Worm (Caenorhabditis elegans): ENCODE data around the gene ace-1.
A peak's percentile ranks its signal among the peaks of the same experiment; 100 is the strongest.

The ace-1 gene

DNA sequence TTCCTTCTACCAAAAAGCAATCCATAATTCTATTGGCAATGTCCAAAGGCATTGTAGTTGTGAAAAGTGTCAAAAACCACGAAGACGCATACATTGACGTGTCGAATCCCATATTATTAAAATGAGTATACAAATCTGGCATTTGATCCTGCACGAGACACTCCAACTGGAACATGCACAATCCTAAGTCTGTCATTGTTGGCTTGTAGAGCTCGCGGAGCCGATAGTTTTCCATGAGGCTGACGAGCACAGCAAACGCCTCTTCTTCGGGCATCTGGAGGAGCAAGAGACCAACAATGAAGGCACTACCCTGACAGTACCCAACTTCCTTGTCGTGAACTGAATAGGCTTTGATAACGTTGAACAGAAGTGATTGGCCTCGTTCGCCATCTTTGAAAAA lies 39.5 kb downstream of the ace-1 start:
- no peak for TF ChIP-seq nhr-10 (tag; optimal IDR thresholded peaks at IDR 0.05)
- no peak for TF ChIP-seq peb-1 (tag; optimal IDR thresholded peaks at IDR 0.05)
- TF ChIP-seq dmd-4 (tag; optimal IDR thresholded peaks at IDR 0.05), result no peak
- no peak for TF ChIP-seq crh-2 (tag; optimal IDR thresholded peaks at IDR 0.05)
- no peak for TF ChIP-seq ztf-11 (tag; optimal IDR thresholded peaks at IDR 0.05)

DNA sequence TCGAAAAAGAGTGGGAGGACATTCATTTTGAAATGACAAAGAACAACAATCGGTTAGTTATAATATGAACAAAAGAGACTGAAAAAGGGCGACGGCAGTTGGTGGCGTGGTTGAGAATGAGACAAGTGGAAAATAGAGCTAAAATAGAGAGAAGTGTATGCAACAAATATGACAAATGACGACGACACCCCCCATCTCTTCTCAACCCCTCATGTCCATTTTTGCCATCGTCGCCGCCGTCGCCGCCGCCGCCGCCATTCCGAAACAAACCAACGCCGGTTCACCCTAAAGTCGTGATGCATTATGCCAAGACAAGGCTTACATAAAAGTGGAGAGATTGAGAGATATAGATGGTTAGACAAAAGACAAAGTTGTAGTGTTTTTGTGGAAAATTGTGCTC lies 42.1 kb downstream of the ace-1 start:
- no peak for TF ChIP-seq mbf-1 (tag; optimal IDR thresholded peaks at IDR 0.05)
- TF ChIP-seq unc-55 (GFP tag; optimal IDR thresholded peaks at IDR 0.05), result peak; percentile 54

DNA sequence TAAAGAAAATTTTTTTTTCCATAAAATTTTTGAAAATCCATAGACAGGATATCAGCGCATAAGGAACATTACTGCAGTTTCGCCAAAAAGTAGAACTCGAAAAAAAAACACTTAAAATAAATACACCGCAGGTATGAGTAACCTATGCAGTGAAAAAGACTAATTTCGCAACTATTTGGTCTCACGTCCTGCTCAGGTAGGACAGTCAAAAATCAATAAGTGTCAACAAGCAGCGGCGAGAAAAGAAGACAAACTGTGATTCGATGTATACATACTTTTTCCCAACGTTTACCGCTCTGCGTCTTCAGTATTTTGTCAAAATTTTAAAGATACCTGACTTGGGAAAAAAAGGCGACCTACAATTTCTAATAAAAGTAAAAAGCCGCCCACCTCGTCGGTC lies 44.9 kb downstream of the ace-1 start:
- TF ChIP-seq aly-2 (tag; optimal IDR thresholded peaks at IDR 0.05) (no peak), nhr-237 (tag; optimal IDR thresholded peaks at IDR 0.05) (no peak), unc-39 (tag; optimal IDR thresholded peaks at IDR 0.05) (no peak), snpc-4 (tag; optimal IDR thresholded peaks at IDR 0.05) (no peak), ZK546.5 (tag; optimal IDR thresholded peaks at IDR 0.05) (no peak), nhr-11 (tag; optimal IDR thresholded peaks at IDR 0.05) (no peak), gmeb-1 (tag; optimal IDR thresholded peaks at IDR 0.05) (no peak), Y55F3AM.14 (GFP tag; optimal IDR thresholded peaks at IDR 0.05) (no peak), ztf-4 (tag; optimal IDR thresholded peaks at IDR 0.05) (no peak), ceh-16 (tag; optimal IDR thresholded peaks at IDR 0.05) (no peak), mab-5 (tag; optimal IDR thresholded peaks at IDR 0.05) (no peak), unc-62 (GFP tag; optimal IDR thresholded peaks at IDR 0.05) (no peak), alr-1 (tag; optimal IDR thresholded peaks at IDR 0.05) (no peak), skn-1 (tag; optimal IDR thresholded peaks at IDR 0.05) (no peak), C34F6.9 (tag; optimal IDR thresholded peaks at IDR 0.05) (no peak), nhr-10 (tag; optimal IDR thresholded peaks at IDR 0.05) (no peak), dmd-4 (tag; optimal IDR thresholded peaks at IDR 0.05) (no peak), mbf-1 (tag; optimal IDR thresholded peaks at IDR 0.05) (no peak), sem-4 (tag; optimal IDR thresholded peaks at IDR 0.05) (no peak), lin-13 (GFP tag; optimal IDR thresholded peaks at IDR 0.05) (no peak)

DNA sequence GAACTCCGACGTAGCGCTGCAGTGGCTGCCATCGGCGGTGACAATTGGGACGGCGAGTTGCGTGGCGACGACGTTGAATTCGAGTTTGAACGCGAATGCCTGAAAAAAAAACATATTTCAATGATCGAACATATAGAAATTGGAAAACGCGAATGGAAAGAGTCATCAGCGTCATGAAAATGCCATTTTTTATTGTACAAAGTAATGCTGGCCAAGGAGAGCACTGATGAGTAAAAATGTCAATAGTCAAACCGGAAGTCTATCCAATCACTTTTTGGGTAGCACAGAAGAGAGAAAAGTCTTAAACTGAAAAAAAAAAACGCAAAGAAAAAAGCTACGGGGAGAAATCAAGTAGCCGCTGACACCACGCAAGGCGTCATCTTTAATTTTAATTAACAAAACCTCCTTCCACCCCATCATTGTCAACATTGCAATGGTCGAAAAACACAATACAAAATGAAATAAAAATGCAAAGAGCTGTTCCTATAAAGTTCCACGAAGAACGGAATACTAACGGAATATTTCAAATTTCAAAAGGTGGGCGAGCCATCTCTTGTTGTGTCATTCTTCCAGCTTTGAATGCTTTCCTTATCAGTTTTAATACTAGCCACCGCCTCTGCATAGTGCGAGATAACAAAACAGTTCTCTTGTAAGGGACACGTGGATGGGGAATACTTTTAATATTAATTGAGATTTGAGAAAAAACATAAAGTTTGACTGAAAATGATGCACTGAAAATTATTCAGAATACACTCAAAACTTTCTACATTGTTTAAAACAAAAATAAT lies 46.3 kb downstream of the ace-1 start:
- no peak for TF ChIP-seq mab-5 (tag; optimal IDR thresholded peaks at IDR 0.05)
- no peak for TF ChIP-seq nhr-23 (tag; optimal IDR thresholded peaks at IDR 0.05)
- TF ChIP-seq nhr-10 (tag; optimal IDR thresholded peaks at IDR 0.05), result no peak
- TF ChIP-seq fos-1 (tag; optimal IDR thresholded peaks at IDR 0.05), result peak; percentile 42
- peak; percentile 5 for TF ChIP-seq crh-2 (tag; optimal IDR thresholded peaks at IDR 0.05)
- no peak for TF ChIP-seq sma-9 (GFP tag; optimal IDR thresholded peaks at IDR 0.05)
- TF ChIP-seq sma-9 (tag; optimal IDR thresholded peaks at IDR 0.05), result no peak
- no peak for TF ChIP-seq lin-39 (tag; optimal IDR thresholded peaks at IDR 0.05)
- TF ChIP-seq Y55F3AM.14 (GFP tag; optimal IDR thresholded peaks at IDR 0.05), result no peak

DNA sequence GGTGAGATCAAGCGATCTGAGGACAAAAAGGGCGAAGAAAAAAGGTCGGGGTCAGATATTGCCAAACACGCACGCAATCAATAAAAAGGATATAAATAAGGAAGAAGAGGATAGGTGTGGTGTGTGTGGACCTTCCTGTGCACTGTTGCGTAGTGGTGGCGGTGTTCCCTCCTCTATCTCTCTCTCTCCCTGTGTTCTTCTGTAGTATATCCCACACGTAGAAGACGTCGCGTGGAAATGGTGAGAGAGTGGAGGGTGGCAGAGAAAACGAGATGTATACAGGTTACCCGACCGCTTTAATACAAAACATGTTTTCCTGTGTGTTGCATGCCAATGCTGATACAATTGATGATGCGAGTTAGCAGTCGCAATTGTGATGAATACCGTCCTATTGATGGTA lies 47.5 kb downstream of the ace-1 start:
- TF ChIP-seq unc-62 (GFP tag; optimal IDR thresholded peaks at IDR 0.05), result no peak
- TF ChIP-seq nhr-129 (tag; optimal IDR thresholded peaks at IDR 0.05), result no peak
- no peak for TF ChIP-seq mbf-1 (tag; optimal IDR thresholded peaks at IDR 0.05)
- peak; percentile 46 for TF ChIP-seq sma-3 (GFP tag; optimal IDR thresholded peaks at IDR 0.05)
- TF ChIP-seq nhr-21 (tag; optimal IDR thresholded peaks at IDR 0.05), result peak; percentile 14
- peak; percentile 21 for TF ChIP-seq nhr-25 (tag; optimal IDR thresholded peaks at IDR 0.05)
- TF ChIP-seq mdl-1 (tag; optimal IDR thresholded peaks at IDR 0.05), result peak in 1 of 2 experiments; percentile 31
- TF ChIP-seq lsy-2 (tag; optimal IDR thresholded peaks at IDR 0.05), result no peak
- TF ChIP-seq lin-13 (GFP tag; optimal IDR thresholded peaks at IDR 0.05), result no peak
- TF ChIP-seq egl-27 (tag; optimal IDR thresholded peaks at IDR 0.05), result no peak
- TF ChIP-seq sma-9 (GFP tag; optimal IDR thresholded peaks at IDR 0.05), result peak; percentile 33
- TF ChIP-seq sma-9 (tag; optimal IDR thresholded peaks at IDR 0.05), result no peak
- no peak for TF ChIP-seq ztf-11 (tag; optimal IDR thresholded peaks at IDR 0.05)
- TF ChIP-seq lin-11 (tag; optimal IDR thresholded peaks at IDR 0.05), result no peak
- no peak for TF ChIP-seq gmeb-1 (tag; optimal IDR thresholded peaks at IDR 0.05)
- TF ChIP-seq ceh-16 (tag; optimal IDR thresholded peaks at IDR 0.05), result no peak
- TF ChIP-seq R02D3.7 (tag; optimal IDR thresholded peaks at IDR 0.05), result no peak
